Worm (Caenorhabditis elegans) whole organism, late embryonic: Measurements from ENCODE around the gene gnrr-3.

Experiments
- C38D4.7 ChIP-seq: fragments of 200-800 bp; sonication (Bioruptor generic); optimal IDR thresholded peaks from 2 replicates; lab custom pipeline; 2018; ENCODE audit warnings: mild to moderate bottlenecking, missing genetic modification characterization, moderate library complexity, missing compliant biosample characterization
- F13H6.1 ChIP-seq: sonication (generic microtip); optimal IDR thresholded peaks from 2 replicates; lab custom pipeline; 2016; ENCODE audit warnings: missing genetic modification characterization, missing compliant biosample characterization
- ahr-1 ChIP-seq: sonication (generic microtip); optimal IDR thresholded peaks from 2 replicates; lab custom pipeline; 2016; ENCODE audit warnings: missing genetic modification characterization, missing compliant biosample characterization
- ama-1 ChIP-seq: fragments of 150-350 bp; optimal IDR thresholded peaks from 2 replicates; lab custom pipeline; 2014
- ceh-19 ChIP-seq: fragments of 200-800 bp; sonication (Bioruptor generic); optimal IDR thresholded peaks from 2 replicates; lab custom pipeline; 2018; ENCODE audit warnings: mild to moderate bottlenecking, missing genetic modification characterization, missing compliant biosample characterization
- ceh-2 ChIP-seq: sonication (generic microtip); optimal IDR thresholded peaks from 2 replicates; lab custom pipeline; 2016; ENCODE audit warnings: missing genotype, missing genetic modification characterization, missing compliant biosample characterization
- ceh-31 ChIP-seq: sonication (generic microtip); optimal IDR thresholded peaks from 2 replicates; lab custom pipeline; 2016; ENCODE audit warnings: missing genetic modification characterization, missing compliant biosample characterization
- ceh-48 ChIP-seq: sonication (generic microtip); optimal IDR thresholded peaks from 2 replicates; lab custom pipeline; 2016; ENCODE audit warnings: missing genetic modification characterization, inconsistent platforms, missing compliant biosample characterization
- ceh-6 ChIP-seq: fragments of 200-800 bp; sonication (Bioruptor generic); optimal IDR thresholded peaks from 2 replicates; lab custom pipeline; 2018; ENCODE audit warnings: mild to moderate bottlenecking, missing genetic modification characterization, missing compliant biosample characterization
- che-1 ChIP-seq: sonication (generic microtip); optimal IDR thresholded peaks from 2 replicates; lab custom pipeline; 2016; ENCODE audit warnings: mild to moderate bottlenecking, missing genetic modification characterization, missing compliant biosample characterization
- dmd-4 ChIP-seq: sonication (generic microtip); optimal IDR thresholded peaks from 2 replicates; lab custom pipeline; 2016; ENCODE audit warnings: borderline replicate concordance, missing genetic modification characterization, missing compliant biosample characterization
- dve-1 ChIP-seq: sonication (generic microtip); optimal IDR thresholded peaks from 2 replicates; lab custom pipeline; 2017; ENCODE audit warnings: antibody characterized with exemption, mild to moderate bottlenecking, missing genetic modification characterization, missing compliant biosample characterization
- elt-2 ChIP-seq: sonication (generic microtip); optimal IDR thresholded peaks from 2 replicates; lab custom pipeline; 2016; ENCODE audit warnings: missing genetic modification reagents, missing genetic modification characterization, missing compliant biosample characterization
- elt-4 ChIP-seq: sonication (generic microtip); optimal IDR thresholded peaks from 2 replicates; lab custom pipeline; 2016; ENCODE audit warnings: missing genetic modification characterization, missing compliant biosample characterization
- ets-4 ChIP-seq: sonication (generic microtip); optimal IDR thresholded peaks from 2 replicates; lab custom pipeline; 2016; ENCODE audit warnings: missing genetic modification characterization, missing compliant biosample characterization
- gmeb-2 ChIP-seq: sonication (generic microtip); optimal IDR thresholded peaks from 2 replicates; lab custom pipeline; 2016; ENCODE audit warnings: missing genetic modification characterization, inconsistent platforms, missing compliant biosample characterization
- hlh-15 ChIP-seq: sonication (generic microtip); optimal IDR thresholded peaks from 2 replicates; lab custom pipeline; 2016; ENCODE audit warnings: missing genetic modification characterization, missing compliant biosample characterization
- hlh-30 ChIP-seq: sonication (generic microtip); optimal IDR thresholded peaks from 2 replicates; lab custom pipeline; 2017; ENCODE audit warnings: antibody characterized with exemption, missing genetic modification characterization, missing compliant biosample characterization; ENCODE audit not compliant: insufficient read depth
- hlh-8 ChIP-seq: sonication (generic microtip); optimal IDR thresholded peaks from 2 replicates; lab custom pipeline; 2016; ENCODE audit warnings: missing genotype, missing genetic modification characterization, missing compliant biosample characterization
- lin-11 ChIP-seq: fragments of 200-800 bp; sonication (Bioruptor generic); optimal IDR thresholded peaks from 2 replicates; lab custom pipeline; 2018; ENCODE audit warnings: mild to moderate bottlenecking, missing genetic modification characterization, missing compliant biosample characterization
- madf-2 ChIP-seq: sonication (generic microtip); optimal IDR thresholded peaks from 2 replicates; lab custom pipeline; 2017; ENCODE audit warnings: missing genetic modification characterization, missing compliant biosample characterization
- nfya-1 ChIP-seq: sonication (generic microtip); optimal IDR thresholded peaks from 2 replicates; lab custom pipeline; 2017; ENCODE audit warnings: missing genetic modification characterization, mild to moderate bottlenecking, missing compliant biosample characterization, antibody characterized with exemption, moderate library complexity
- nhr-11 ChIP-seq: fragments of 150-350 bp; optimal IDR thresholded peaks from 2 replicates; lab custom pipeline; 2014; ENCODE audit warnings: missing biosample characterization, missing genetic modification characterization
- nhr-232 ChIP-seq: sonication (generic microtip); optimal IDR thresholded peaks from 2 replicates; lab custom pipeline; 2016; ENCODE audit warnings: missing genetic modification characterization, missing compliant biosample characterization
- odd-2 ChIP-seq: sonication (generic microtip); optimal IDR thresholded peaks from 2 replicates; lab custom pipeline; 2017; ENCODE audit warnings: antibody characterized with exemption, mild to moderate bottlenecking, missing genetic modification characterization, missing compliant biosample characterization
- pax-1 ChIP-seq: fragments of 150-350 bp; optimal IDR thresholded peaks from 2 replicates; lab custom pipeline; 2014; ENCODE audit warnings: missing biosample characterization, missing genetic modification characterization
- pha-2 ChIP-seq: sonication (generic microtip); optimal IDR thresholded peaks from 2 replicates; lab custom pipeline; 2017; ENCODE audit warnings: mild to moderate bottlenecking, missing genetic modification characterization, missing compliant biosample characterization
- pha-4 ChIP-seq: fragments of 150-350 bp; optimal IDR thresholded peaks from 2 replicates; lab custom pipeline; 2018; ENCODE audit warnings: missing biosample characterization, missing genetic modification reagents, missing genetic modification characterization
- ref-2 ChIP-seq: sonication (generic microtip); optimal IDR thresholded peaks from 2 replicates; lab custom pipeline; 2016; ENCODE audit warnings: missing genetic modification characterization, missing compliant biosample characterization
- sdc-2 ChIP-seq: sonication (generic microtip); optimal IDR thresholded peaks from 2 replicates; lab custom pipeline; 2016; ENCODE audit warnings: missing genotype, missing genetic modification characterization, missing compliant biosample characterization
- tbx-2 ChIP-seq: sonication (generic microtip); optimal IDR thresholded peaks from 2 replicates; lab custom pipeline; 2016; ENCODE audit warnings: missing genetic modification characterization, missing compliant biosample characterization
- unc-55 ChIP-seq: sonication (generic microtip); optimal IDR thresholded peaks from 2 replicates; lab custom pipeline; 2017; ENCODE audit warnings: missing biosample characterization, missing genetic modification reagents, missing genetic modification characterization
- ztf-16 ChIP-seq: sonication (generic microtip); optimal IDR thresholded peaks from 2 replicates; lab custom pipeline; 2017; ENCODE audit warnings: missing genetic modification characterization, missing compliant biosample characterization

Gene gnrr-3

ce11 chrX:10027556-10027955 is 21.7 kb upstream of the gnrr-3 start, which contains the start of gene mkk-4:
mkk-4 (plus strand) TSS chrX:10027856.
- TF ChIP-seq ahr-1 (no peak), ceh-31 (tag; lab: Kevin White, UChicago) (no peak), odd-2 (no peak), ref-2 (no peak)

DNA sequence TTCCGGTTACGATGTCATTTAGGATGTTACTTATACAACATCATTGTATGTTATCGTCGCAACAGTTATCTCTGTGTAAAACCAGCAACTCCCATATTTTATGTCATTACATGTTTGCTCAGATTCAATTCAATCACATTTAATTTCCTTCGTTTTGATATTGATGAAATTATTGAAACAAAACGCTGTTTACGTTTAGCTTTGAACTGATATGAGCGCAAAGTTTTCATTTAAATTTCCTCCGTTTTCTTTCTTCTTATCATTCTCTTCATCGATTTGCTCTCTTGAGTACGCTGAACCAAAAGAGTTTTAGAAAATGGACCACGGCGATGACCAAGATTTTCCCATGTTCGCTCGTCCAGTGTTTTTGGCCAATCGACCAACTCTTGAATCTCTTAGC is 18.4 kb upstream of the gnrr-3 start, which contains the start of gene sek-6:
sek-6 (plus strand) TSS at position 315 of the 400 bp plus-strand sequence.
- TF ChIP-seq ceh-6 (GFP tag; lab: Kevin White, UChicago) (no peak), nfya-1 (tag; lab: Kevin White, UChicago) (no peak), nhr-11 (tag; lab: Kevin White, UChicago) (no peak), lin-11 (tag; lab: Kevin White, UChicago) (no peak), C38D4.7 (GFP tag; lab: Kevin White, UChicago) (no peak)

- no peak for TF ChIP-seq ceh-6 (GFP tag; lab: Kevin White, UChicago)
- TF ChIP-seq pha-2 (tag; lab: Kevin White, UChicago) = no peak
- TF ChIP-seq nhr-11 (tag; lab: Kevin White, UChicago) = no peak
- TF ChIP-seq ceh-19 (GFP tag; lab: Kevin White, UChicago) = no peak
- no peak for TF ChIP-seq unc-55
- TF ChIP-seq lin-11 (tag; lab: Kevin White, UChicago) = no peak
- no peak for TF ChIP-seq nhr-232
- no peak for TF ChIP-seq pax-1 (tag; lab: Kevin White, UChicago)
- no peak for TF ChIP-seq pha-4 (tag; lab: Kevin White, UChicago)
- TF ChIP-seq gmeb-2 (tag; lab: Kevin White, UChicago) = no peak
- no peak for TF ChIP-seq tbx-2
- no peak for TF ChIP-seq dve-1
- no peak for TF ChIP-seq che-1
- no peak for TF ChIP-seq ceh-2 (tag; lab: Kevin White, UChicago)
- no peak for TF ChIP-seq hlh-30 (tag; lab: Kevin White, UChicago)
- no peak for TF ChIP-seq elt-4 (tag; lab: Kevin White, UChicago)
- no peak for TF ChIP-seq ceh-48 (tag; lab: Kevin White, UChicago)
- no peak for TF ChIP-seq hlh-8 (tag; lab: Kevin White, UChicago)
- TF ChIP-seq hlh-15 (tag; lab: Kevin White, UChicago) = no peak
- no peak for TF ChIP-seq ztf-16 (tag; lab: Kevin White, UChicago)
Measured at ce11 chrX:10044473-10044872, 4.8 kb upstream of the gnrr-3 start.

DNA sequence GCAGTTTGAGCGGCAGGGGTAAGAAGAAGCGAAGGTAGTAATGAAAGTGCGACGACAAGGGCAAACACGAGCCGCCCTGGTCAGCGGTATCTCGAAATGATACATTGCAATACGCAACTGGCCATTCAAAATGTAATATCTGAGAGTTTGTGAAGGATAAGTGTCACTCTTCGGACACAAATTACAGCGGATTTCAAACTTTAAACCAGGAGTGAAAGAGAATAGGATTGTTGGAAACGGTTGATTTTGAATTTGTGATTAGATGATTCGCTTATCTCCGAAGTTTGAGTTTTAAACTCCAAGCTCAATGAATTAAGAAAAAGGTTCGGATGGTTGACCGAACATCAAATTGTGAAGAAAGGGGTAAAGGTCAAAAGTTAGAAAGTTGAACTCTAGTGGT is 1.9 kb upstream of the gnrr-3 start, which contains the start of gene ZC374.2:
ZC374.2 (minus strand) TSS at position 101 of the 400 bp plus-strand sequence.
- TF ChIP-seq ama-1 = no peak
- peak; percentile 24 for TF ChIP-seq unc-55

DNA sequence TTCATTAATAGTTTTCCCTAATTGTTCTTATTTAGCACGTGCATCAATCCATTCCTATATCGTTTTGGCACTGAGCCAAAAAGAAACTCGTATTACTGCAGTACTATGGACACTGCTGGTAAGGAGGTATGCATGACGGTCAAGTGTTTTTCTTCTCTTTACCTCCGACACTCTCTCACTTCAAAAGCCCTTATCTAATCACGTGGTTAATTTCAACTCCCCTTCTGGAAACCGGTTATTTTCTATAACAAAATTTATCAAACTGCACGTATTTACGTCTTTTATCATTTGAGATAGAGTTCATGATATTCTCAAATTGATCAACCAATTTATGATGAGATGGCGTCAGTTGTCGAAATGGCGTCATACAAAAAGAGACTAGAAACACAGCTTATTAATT is 2.4 kb downstream of the gnrr-3 start:
- TF ChIP-seq F13H6.1 (tag; lab: Kevin White, UChicago) (no peak), dmd-4 (no peak), elt-2 (peak; percentile 13)
- TF ChIP-seq, all 69 proteins: peak for 1

- TF ChIP-seq pha-2 (tag; lab: Kevin White, UChicago) = no peak
- TF ChIP-seq odd-2 = no peak
- no peak for TF ChIP-seq ets-4 (tag; lab: Kevin White, UChicago)
- no peak for TF ChIP-seq madf-2
- TF ChIP-seq lin-11 (tag; lab: Kevin White, UChicago) = no peak
- peak; percentile 57 for TF ChIP-seq elt-2
- TF ChIP-seq sdc-2 (tag; lab: Kevin White, UChicago) = no peak
Measured at ce11 chrX:10053742-10054409, 4.6 kb downstream of the gnrr-3 start, which contains the start of gene cbs-1. cbs-1 (plus strand) TSS chrX:10054275.
